Worm (Caenorhabditis elegans): Measurements from ENCODE around the gene F49E12.8.

Gene F49E12.8

ce11 chrII:8440097-8440496 is 46.0 kb upstream of the F49E12.8 start:
- TF ChIP-seq nhr-129 (tag; optimal IDR thresholded peaks at IDR 0.05), result no peak
- peak; percentile 74 for TF ChIP-seq nhr-25 (tag; optimal IDR thresholded peaks at IDR 0.05)
- no peak for TF ChIP-seq gmeb-1 (tag; optimal IDR thresholded peaks at IDR 0.05)
- no peak for TF ChIP-seq zag-1 (tag; optimal IDR thresholded peaks at IDR 0.05)
- TF ChIP-seq C34F6.9 (tag; optimal IDR thresholded peaks at IDR 0.05), result no peak
- TF ChIP-seq nhr-11 (tag; optimal IDR thresholded peaks at IDR 0.05), result no peak
- TF ChIP-seq aly-2 (tag; optimal IDR thresholded peaks at IDR 0.05), result no peak
- TF ChIP-seq mbf-1 (tag; optimal IDR thresholded peaks at IDR 0.05), result no peak
- no peak for TF ChIP-seq lin-39 (tag; optimal IDR thresholded peaks at IDR 0.05)
- peak; percentile 7 for TF ChIP-seq crh-2 (tag; optimal IDR thresholded peaks at IDR 0.05)
- no peak for TF ChIP-seq lsy-2 (tag; optimal IDR thresholded peaks at IDR 0.05)
- no peak for TF ChIP-seq nhr-237 (tag; optimal IDR thresholded peaks at IDR 0.05)
- TF ChIP-seq mdl-1 (tag; optimal IDR thresholded peaks at IDR 0.05), result no peak
- TF ChIP-seq lin-13 (GFP tag; optimal IDR thresholded peaks at IDR 0.05), result no peak
- TF ChIP-seq dmd-4 (tag; optimal IDR thresholded peaks at IDR 0.05), result no peak
- TF ChIP-seq sma-9 (GFP tag; optimal IDR thresholded peaks at IDR 0.05), result peak; percentile 17
- no peak for TF ChIP-seq sma-9 (tag; optimal IDR thresholded peaks at IDR 0.05)
- TF ChIP-seq ama-1 (optimal IDR thresholded peaks at IDR 0.05), result no peak
- no peak for TF ChIP-seq elt-3 (tag; optimal IDR thresholded peaks at IDR 0.05)
- no peak for TF ChIP-seq nhr-23 (tag; optimal IDR thresholded peaks at IDR 0.05)
- TF ChIP-seq F13H6.1 (tag; optimal IDR thresholded peaks at IDR 0.05), result no peak
- no peak for TF ChIP-seq nhr-21 (tag; optimal IDR thresholded peaks at IDR 0.05)
- no peak for TF ChIP-seq sem-4 (tag; optimal IDR thresholded peaks at IDR 0.05)
- peak; percentile 47 for TF ChIP-seq blmp-1 (tag; optimal IDR thresholded peaks at IDR 0.05; ENCODE audit: insufficient read depth)
- no peak for TF ChIP-seq snpc-4 (tag; optimal IDR thresholded peaks at IDR 0.05)

DNA sequence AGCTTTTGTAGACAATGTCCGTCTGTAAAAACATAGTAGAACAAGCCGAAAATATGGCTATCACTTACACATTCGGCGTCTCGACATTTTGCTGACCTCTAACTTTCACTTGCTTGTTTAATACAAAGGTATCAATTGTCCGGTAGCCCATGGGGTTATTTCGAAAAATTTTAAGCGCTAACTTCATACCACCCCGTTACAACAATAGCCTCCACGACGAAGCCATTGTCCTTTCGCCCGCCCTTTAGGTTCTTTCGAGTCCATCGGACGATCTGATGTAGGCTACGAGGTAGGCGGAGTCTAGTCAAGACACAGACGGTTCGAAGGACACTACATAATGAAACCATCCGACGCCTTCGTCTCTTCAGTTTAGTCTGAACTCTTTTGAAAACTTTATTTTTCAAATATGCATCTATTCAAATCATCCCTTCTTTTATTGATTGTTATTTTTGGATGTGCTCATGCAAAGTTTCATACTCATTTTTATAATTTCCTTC is 44.7 kb upstream of the F49E12.8 start, which contains the start of gene lips-10:
Gene lips-10, plus strand, starts transcription at position 378 of the 497 bp plus-strand sequence.
- TF ChIP-seq blmp-1 (tag; optimal IDR thresholded peaks at IDR 0.05; ENCODE audit: insufficient read depth), result peak; percentile 82
- TF ChIP-seq peb-1 (tag; optimal IDR thresholded peaks at IDR 0.05), result no peak
- peak; percentile 46 for TF ChIP-seq nhr-25 (tag; optimal IDR thresholded peaks at IDR 0.05)

DNA sequence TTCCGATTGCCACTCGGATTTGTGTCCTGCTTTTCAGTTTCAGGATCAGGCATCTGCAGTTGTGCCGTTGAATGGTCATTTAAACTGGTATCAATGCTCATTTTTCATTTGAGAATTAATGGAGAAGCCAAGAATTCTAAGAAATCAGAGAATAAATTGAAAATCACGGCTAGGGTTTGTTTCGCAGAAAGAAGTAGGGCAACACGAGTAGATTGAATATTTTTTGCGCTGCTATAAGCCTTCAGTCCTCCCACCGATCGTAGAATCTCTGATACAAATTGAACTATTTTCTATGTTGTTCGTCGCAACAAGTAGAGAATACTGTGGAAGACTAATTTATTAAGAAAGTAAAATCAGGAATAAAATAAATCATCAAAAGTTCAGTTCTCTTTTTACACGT is 42.9 kb upstream of the F49E12.8 start, which contains the start of gene acp-3:
Gene acp-3, minus strand, starts transcription at position 101 of the 400 bp plus-strand sequence.
- TF ChIP-seq ZK546.5 (tag; optimal IDR thresholded peaks at IDR 0.05) (no peak), F13H6.1 (tag; optimal IDR thresholded peaks at IDR 0.05) (no peak), blmp-1 (tag; optimal IDR thresholded peaks at IDR 0.05; ENCODE audit: insufficient read depth) (no peak), lin-13 (GFP tag; optimal IDR thresholded peaks at IDR 0.05) (no peak), aly-2 (tag; optimal IDR thresholded peaks at IDR 0.05) (no peak), alr-1 (tag; optimal IDR thresholded peaks at IDR 0.05) (no peak), skn-1 (tag; optimal IDR thresholded peaks at IDR 0.05) (no peak), lin-39 (tag; optimal IDR thresholded peaks at IDR 0.05) (no peak), mbf-1 (tag; optimal IDR thresholded peaks at IDR 0.05) (no peak), sem-4 (tag; optimal IDR thresholded peaks at IDR 0.05) (no peak), peb-1 (tag; optimal IDR thresholded peaks at IDR 0.05) (no peak), crh-2 (tag; optimal IDR thresholded peaks at IDR 0.05) (no peak), mab-5 (tag; optimal IDR thresholded peaks at IDR 0.05) (no peak), ama-1 (optimal IDR thresholded peaks at IDR 0.05) (no peak), unc-39 (tag; optimal IDR thresholded peaks at IDR 0.05) (no peak), nhr-11 (tag; optimal IDR thresholded peaks at IDR 0.05) (no peak), ceh-16 (tag; optimal IDR thresholded peaks at IDR 0.05) (no peak), gmeb-1 (tag; optimal IDR thresholded peaks at IDR 0.05) (no peak), ztf-11 (tag; optimal IDR thresholded peaks at IDR 0.05) (no peak)

DNA sequence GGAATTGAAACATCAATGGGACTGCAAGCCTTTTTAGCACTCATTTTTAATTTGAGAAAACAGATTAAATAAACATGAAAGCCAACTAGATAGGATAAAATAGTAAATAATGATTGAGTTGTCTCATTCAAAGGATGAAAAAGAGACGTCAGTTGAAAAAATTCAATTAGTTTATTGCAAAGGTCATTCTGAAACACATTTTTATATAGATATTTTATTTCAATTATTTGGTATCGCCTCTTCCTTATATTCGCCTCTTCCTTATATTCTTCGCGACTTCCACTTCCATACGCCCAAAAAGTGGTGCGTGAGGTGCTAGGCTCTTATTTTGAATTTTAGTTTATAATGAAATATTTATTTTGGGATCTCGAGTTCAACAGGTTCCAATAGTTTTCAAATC is 40.9 kb upstream of the F49E12.8 start, which contains the start of gene acp-4:
Gene acp-4, minus strand, starts transcription at position 101 of the 400 bp plus-strand sequence.
- TF ChIP-seq ztf-11 (tag; optimal IDR thresholded peaks at IDR 0.05), result no peak

- TF ChIP-seq snpc-4 (tag; optimal IDR thresholded peaks at IDR 0.05) (no peak), ztf-1 (GFP tag; conservative IDR thresholded peaks at IDR 0.05) (no peak), elt-3 (tag; optimal IDR thresholded peaks at IDR 0.05) (no peak), nhr-129 (tag; optimal IDR thresholded peaks at IDR 0.05) (no peak), nhr-77 (tag; optimal IDR thresholded peaks at IDR 0.05) (no peak), nhr-21 (tag; optimal IDR thresholded peaks at IDR 0.05) (no peak), sma-3 (GFP tag; optimal IDR thresholded peaks at IDR 0.05) (no peak), mab-5 (tag; optimal IDR thresholded peaks at IDR 0.05) (no peak), unc-39 (tag; optimal IDR thresholded peaks at IDR 0.05) (no peak)
Observed at ce11 chrII:8431954-8432353, 37.8 kb upstream of the F49E12.8 start, which contains the start of gene acp-2. acp-2 (minus strand) TSS chrII:8432054.

Data from whole organism, L2 larva.